Worm (Caenorhabditis elegans) whole organism, L1 larva: ENCODE data around the gene algn-12.

Source experiments
- egl-27 ChIP-seq, 2 experiments: fragments of 150-350 bp in 1 of 2; sonication (generic microtip); optimal IDR thresholded peaks; 3 replicates each; lab custom pipeline; 2017 to 2018; ENCODE audit warnings: missing biosample characterization in 2 of 2, missing genetic modification characterization in 2 of 2, missing genetic modification reagents in 2 of 2
- fkh-8 ChIP-seq: sonication (generic microtip); optimal IDR thresholded peaks from 2 replicates; lab custom pipeline; 2016; ENCODE audit warnings: mild to moderate bottlenecking, missing genetic modification characterization, missing compliant biosample characterization
- nhr-90 ChIP-seq: sonication (generic microtip); optimal IDR thresholded peaks from 2 replicates; lab custom pipeline; 2016; ENCODE audit warnings: mild to moderate bottlenecking, missing genetic modification characterization, missing compliant biosample characterization; ENCODE audit not compliant: poor library complexity

DNA sequence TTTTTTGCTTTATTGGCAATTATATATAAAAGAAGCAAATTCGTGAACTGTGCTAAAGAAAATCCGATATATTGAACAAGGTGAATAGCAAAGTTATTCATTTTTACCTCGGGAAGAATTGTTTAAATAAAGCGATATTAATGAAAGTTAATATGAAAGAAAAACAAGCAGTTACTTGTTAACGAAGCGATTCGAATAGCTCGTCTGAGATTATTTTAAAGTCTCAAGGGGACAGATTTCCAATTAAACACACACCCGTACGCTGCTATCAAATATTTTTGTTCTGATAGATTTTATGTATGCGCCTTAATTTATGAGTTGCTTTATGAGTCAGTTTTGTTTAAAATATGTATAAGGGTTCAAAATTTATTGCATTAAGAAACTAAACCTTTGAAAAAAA is 32.9 kb downstream of the algn-12 start, which contains the start of gene str-140:
- TF ChIP-seq egl-27 (tag; optimal IDR thresholded peaks at IDR 0.05; lab: Kevin White, UChicago): no peak
- TF ChIP-seq fkh-8: no peak
- no peak for TF ChIP-seq nhr-90 (tag; lab: Kevin White, UChicago)
